Worm (Caenorhabditis elegans) whole organism, L4/young adult: Measurements from ENCODE around the gene Y69A2AR.1.

ENCODE experiments used
- W03F9.2 ChIP-seq: fragments of 150-350 bp; optimal IDR thresholded peaks from 2 replicates; lab custom pipeline; 2014; ENCODE audit warnings: missing biosample characterization, missing genetic modification characterization
- dao-5 ChIP-seq: sonication (generic microtip); optimal IDR thresholded peaks from 2 replicates; lab custom pipeline; 2016; ENCODE audit warnings: missing genotype, missing genetic modification characterization, moderate library complexity, missing compliant biosample characterization
- him-1 ChIP-seq: sonication (generic microtip); optimal IDR thresholded peaks from 2 replicates; lab custom pipeline; 2016; ENCODE audit warnings: missing genotype, missing genetic modification reagents, missing genetic modification characterization, missing compliant biosample characterization

- no peak for TF ChIP-seq him-1 (tag; lab: Kevin White, UChicago)
- no peak for TF ChIP-seq W03F9.2 (tag; lab: Kevin White, UChicago)
- no peak for TF ChIP-seq dao-5 (tag; lab: Kevin White, UChicago)
Observed at ce11 chrIV:2642054-2642453, 24.8 kb upstream of the Y69A2AR.1 start.
